Worm (Caenorhabditis elegans): ENCODE data around the gene pals-38.

DNA sequence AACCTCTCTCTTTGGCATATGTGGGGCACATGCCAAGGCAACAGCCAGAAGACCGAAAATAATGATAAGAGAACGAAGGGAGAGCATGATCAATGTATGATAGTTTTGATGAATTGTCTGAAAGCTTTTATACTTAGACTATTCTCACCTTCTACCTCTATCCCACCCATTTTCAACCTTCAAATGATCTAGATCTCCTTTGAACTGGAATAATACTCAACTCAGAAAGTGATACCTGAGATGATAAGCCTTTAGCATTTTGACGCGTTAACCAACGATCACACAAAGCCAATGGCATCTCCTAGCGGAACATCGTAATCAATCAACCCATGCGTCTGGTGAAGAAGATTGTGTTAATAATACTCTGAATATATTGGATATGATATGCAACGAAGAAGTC lies 42.3 kb downstream of the pals-38 start, which contains the start of gene K01D12.9:
- TF ChIP-seq fos-1 (tag; optimal IDR thresholded peaks at IDR 0.05) (no peak), nhr-67 (tag; optimal IDR thresholded peaks at IDR 0.05) (no peak), ceh-16 (tag; optimal IDR thresholded peaks at IDR 0.05) (no peak)

Data from whole organism, L3 larva.